Fruit fly (Drosophila melanogaster) S2 (cell line): ENCODE measurements around the gene CSN8.

ENCODE experiments used
- CG8478 ChIP-seq: fragments of >200 bp; optimal IDR thresholded peaks from 2 replicates; lab custom pipeline; 2018
- CTCF ChIP-seq, 2 experiments: fragments of >200 bp; optimal IDR thresholded peaks; 2 replicates each; lab custom pipeline; 2018

dm6 chr2L:8326414-8327271 lies 38.0 kb upstream of the CSN8 start:
- TF ChIP-seq CTCF (optimal IDR thresholded peaks at IDR 0.05; lab: Kevin White, UChicago) (no peak), CG8478 (no peak)
